Fruit fly (Drosophila melanogaster): ENCODE measurements around the gene grp.

Gene grp

dm6 chr2L:16683958-16684877 is 4.4 kb downstream of the grp start, which contains the start of gene CG31807 (continued):
- no peak for TF ChIP-seq zen (tag; optimal IDR thresholded peaks at IDR 0.05)
- peak; percentile 73 for TF ChIP-seq Camta (GFP tag; optimal IDR thresholded peaks at IDR 0.05)
- TF ChIP-seq jumu (GFP tag; optimal IDR thresholded peaks at IDR 0.05) = no peak
- no peak for TF ChIP-seq crol (GFP tag; IDR thresholded peaks at IDR 0.05)
- no peak for TF ChIP-seq CG1024 (GFP tag; IDR thresholded peaks at IDR 0.05)
- TF ChIP-seq CG7271 (tag; optimal IDR thresholded peaks at IDR 0.05) = no peak
- TF ChIP-seq NC2β (GFP tag; optimal IDR thresholded peaks at IDR 0.05) = peak; percentile 50
- TF ChIP-seq CG7556 (GFP tag; optimal IDR thresholded peaks at IDR 0.05) = peak; percentile 78
- TF ChIP-seq CG16815 (GFP tag; optimal IDR thresholded peaks at IDR 0.05) = peak; percentile 33
- no peak for TF ChIP-seq CG10321 (GFP tag; IDR thresholded peaks at IDR 0.05)
- TF ChIP-seq repo (GFP tag; optimal IDR thresholded peaks at IDR 0.05) = no peak
- no peak for TF ChIP-seq ab (GFP tag; optimal IDR thresholded peaks at IDR 0.05)
- no peak for TF ChIP-seq CG11398 (GFP tag; optimal IDR thresholded peaks at IDR 0.05)
- TF ChIP-seq CG4328 (GFP tag; optimal IDR thresholded peaks at IDR 0.05) = peak; percentile 27
- TF ChIP-seq bcd (GFP tag; optimal IDR thresholded peaks at IDR 0.05) = peak; percentile 50
- TF ChIP-seq CG12744 (GFP tag; optimal IDR thresholded peaks at IDR 0.05) = peak; percentile 43
- peak; percentile 2 for TF ChIP-seq CG17912 (GFP tag; optimal IDR thresholded peaks at IDR 0.05)
- TF ChIP-seq dati (GFP tag; IDR thresholded peaks at IDR 0.05) = no peak; the same call in 1 of the 2 replicates
- no peak for TF ChIP-seq sc (optimal IDR thresholded peaks at IDR 0.05)
- TF ChIP-seq sc (GFP tag; optimal IDR thresholded peaks at IDR 0.05) = peak; percentile 71
- no peak for TF ChIP-seq Atf6 (GFP tag; IDR thresholded peaks at IDR 0.05)
- no peak for TF ChIP-seq pita (GFP tag; optimal IDR thresholded peaks at IDR 0.05)
- TF ChIP-seq CG10565 (GFP tag; optimal IDR thresholded peaks at IDR 0.05) = no peak
- peak; percentile 51 for TF ChIP-seq tio (GFP tag; optimal IDR thresholded peaks at IDR 0.05)
- no peak; the same call in 2 of the 3 replicates for TF ChIP-seq B-H1 (GFP tag; IDR thresholded peaks at IDR 0.05)
- TF ChIP-seq CG12236 (GFP tag; optimal IDR thresholded peaks at IDR 0.05) = peak; percentile 63
- no peak for TF ChIP-seq Six4 (GFP tag; optimal IDR thresholded peaks at IDR 0.05)
- TF ChIP-seq CG11456 (GFP tag; IDR thresholded peaks at IDR 0.05) = no peak
- TF ChIP-seq klu (GFP tag; IDR thresholded peaks at IDR 0.05) = no peak
- peak; percentile 41 for TF ChIP-seq CG14710 (tag; optimal IDR thresholded peaks at IDR 0.05)
- TF ChIP-seq sisA (GFP tag; IDR thresholded peaks at IDR 0.05) = peak; percentile 41
- TF ChIP-seq CG15601 (tag; optimal IDR thresholded peaks at IDR 0.05) = peak; percentile 55
- TF ChIP-seq MBD-R2 (GFP tag; IDR thresholded peaks at IDR 0.05) = no peak
- TF ChIP-seq Ada2b (GFP tag; IDR thresholded peaks at IDR 0.05) = peak; percentile 29
- peak; percentile 78 for TF ChIP-seq CG9437 (GFP tag; optimal IDR thresholded peaks at IDR 0.05)
- TF ChIP-seq CG34422 (GFP tag; IDR thresholded peaks at IDR 0.05) = 0 out of 3 replicates have a peak, but pooled peaks have one; percentile 16
- TF ChIP-seq odd (GFP tag; optimal IDR thresholded peaks at IDR 0.05) = peak; percentile 76
- TF ChIP-seq CG33213 (GFP tag; optimal IDR thresholded peaks at IDR 0.05) = peak; percentile 16
- TF ChIP-seq Scr (GFP tag; IDR thresholded peaks at IDR 0.05; ENCODE audit: partially characterized antibody) = no peak
- no peak; the same call in 1 of the 2 replicates for TF ChIP-seq Poxn (GFP tag; IDR thresholded peaks at IDR 0.05)
- no peak for TF ChIP-seq sima (GFP tag; optimal IDR thresholded peaks at IDR 0.05)
- no peak for TF ChIP-seq trh (GFP tag; optimal IDR thresholded peaks at IDR 0.05)
- TF ChIP-seq crp (GFP tag; optimal IDR thresholded peaks at IDR 0.05) = peak in 1 of 2 experiments; percentile 2
- no peak for TF ChIP-seq hth (optimal IDR thresholded peaks at IDR 0.05)
- no peak for TF ChIP-seq CG31365 (tag; optimal IDR thresholded peaks at IDR 0.05)
- no peak for TF ChIP-seq BEAF-32 (GFP tag; optimal IDR thresholded peaks at IDR 0.05)
- peak; percentile 44 for TF ChIP-seq Dip3 (GFP tag; optimal IDR thresholded peaks at IDR 0.05)
- TF ChIP-seq Drgx (GFP tag; IDR thresholded peaks at IDR 0.05) = peak; percentile 84
- TF ChIP-seq Lim3 (GFP tag; IDR thresholded peaks at IDR 0.05) = no peak
- peak; percentile 52 for TF ChIP-seq HLH54F (GFP tag; optimal IDR thresholded peaks at IDR 0.05)
